Fruit fly (Drosophila melanogaster) whole organism, prepupa: ENCODE measurements around the gene Mo25.
"Not testable (repeated sequence)": the region's sequence is repeated elsewhere in the genome, so short reads cannot be mapped to it uniquely, and the experiment has no call there.

ENCODE experiments used
- Blimp-1 ChIP-seq: fragments of 200-800 bp; sonication (Bioruptor generic); optimal IDR thresholded peaks from 3 replicates; lab custom pipeline; 2017; ENCODE audit warnings: missing biosample characterization, missing genetic modification characterization, mild to moderate bottlenecking, moderate library complexity, missing genetic modification reagents
- CG11294 ChIP-seq: fragments of 200-800 bp; sonication (Bioruptor generic); IDR thresholded peaks from 2 replicates; pipeline ENCODE4 v1.3.6; 2022; ENCODE audit warnings: missing biosample characterization, missing genetic modification characterization
- CG16779 ChIP-seq: fragments of 200-800 bp; sonication (Bioruptor generic); optimal IDR thresholded peaks from 3 replicates; lab custom pipeline; 2017; ENCODE audit warnings: missing biosample characterization, mild to moderate bottlenecking, missing genetic modification characterization
- CG3032 ChIP-seq: fragments of 200-800 bp; optimal IDR thresholded peaks from 2 replicates; lab custom pipeline; 2019; ENCODE audit warnings: missing biosample characterization, mild to moderate bottlenecking, missing genetic modification characterization, moderate library complexity
- CG3919 ChIP-seq: fragments of 200-800 bp; sonication (Bioruptor generic); optimal IDR thresholded peaks from 3 replicates; lab custom pipeline; 2016; ENCODE audit warnings: missing biosample characterization, missing genetic modification characterization
- CG6163 ChIP-seq: fragments of 200-800 bp; sonication (Bioruptor generic); IDR thresholded peaks from 3 replicates; pipeline ENCODE4 v1.3.6; 2022; ENCODE audit warnings: missing biosample characterization, missing genetic modification characterization
- CG6792 ChIP-seq: fragments of 200-800 bp; sonication (Bioruptor generic); optimal IDR thresholded peaks from 3 replicates; lab custom pipeline; 2016; ENCODE audit warnings: missing biosample characterization, missing genetic modification characterization
- CG6854 ChIP-seq: fragments of 200-800 bp; sonication (Bioruptor generic); optimal IDR thresholded peaks from 2 replicates; lab custom pipeline; 2017; ENCODE audit warnings: missing biosample characterization, mild to moderate bottlenecking, missing genetic modification characterization
- CG7368 ChIP-seq: fragments of 200-800 bp; sonication (Bioruptor generic); optimal IDR thresholded peaks from 3 replicates; lab custom pipeline; 2016; ENCODE audit warnings: missing biosample characterization, missing genetic modification characterization
- CG8319 ChIP-seq: fragments of 200-800 bp; sonication (Bioruptor generic); optimal IDR thresholded peaks from 3 replicates; lab custom pipeline; 2016; ENCODE audit warnings: missing biosample characterization, missing genetic modification characterization
- CG9139 ChIP-seq: fragments of 200-800 bp; sonication (Bioruptor generic); optimal IDR thresholded peaks from 3 replicates; lab custom pipeline; 2017; ENCODE audit warnings: missing biosample characterization, mild to moderate bottlenecking, missing genetic modification characterization
- Eip75B ChIP-seq: fragments of 200-800 bp; sonication (Bioruptor generic); optimal IDR thresholded peaks from 3 replicates; lab custom pipeline; 2016; ENCODE audit warnings: missing biosample characterization, missing genetic modification characterization
- Eip78C ChIP-seq: fragments of 200-800 bp; sonication (Bioruptor generic); peaks from one replicate; lab custom pipeline; 2016; ENCODE audit warnings: missing biosample characterization, missing genetic modification characterization
- Eip93F ChIP-seq: fragments of 200-800 bp; sonication (Bioruptor generic); optimal IDR thresholded peaks from 2 replicates; lab custom pipeline; 2016; ENCODE audit warnings: missing biosample characterization, mild to moderate bottlenecking, missing genetic modification characterization
- Ets96B ChIP-seq: fragments of 200-800 bp; optimal IDR thresholded peaks from 2 replicates; lab custom pipeline; 2019; ENCODE audit warnings: missing biosample characterization, mild to moderate bottlenecking, missing genetic modification characterization, moderate library complexity
- Hr39 ChIP-seq: fragments of 200-800 bp; sonication (Bioruptor generic); optimal IDR thresholded peaks from 2 replicates; lab custom pipeline; 2016; ENCODE audit warnings: missing biosample characterization, missing genetic modification characterization
- Hr4 ChIP-seq: fragments of 200-800 bp; sonication (Bioruptor generic); optimal IDR thresholded peaks from 3 replicates; lab custom pipeline; 2016; ENCODE audit warnings: missing biosample characterization, missing genetic modification characterization
- OdsH ChIP-seq: fragments of 200-800 bp; sonication (Bioruptor generic); optimal IDR thresholded peaks from 3 replicates; lab custom pipeline; 2016; ENCODE audit warnings: missing biosample characterization, missing genetic modification characterization
- Smox ChIP-seq: fragments of 200-800 bp; sonication (Bioruptor generic); optimal IDR thresholded peaks from 3 replicates; lab custom pipeline; 2016; ENCODE audit warnings: missing biosample characterization, missing genetic modification characterization
- Sox14 ChIP-seq: fragments of 200-800 bp; sonication (Bioruptor generic); optimal IDR thresholded peaks from 3 replicates; lab custom pipeline; 2016; ENCODE audit warnings: missing biosample characterization, missing genetic modification characterization
- Sox15 ChIP-seq: fragments of 200-800 bp; sonication (Bioruptor generic); optimal IDR thresholded peaks from 3 replicates; lab custom pipeline; 2016; ENCODE audit warnings: missing biosample characterization, missing genetic modification characterization
- dac ChIP-seq: fragments of 200-800 bp; sonication (Bioruptor generic); optimal IDR thresholded peaks from 2 replicates; lab custom pipeline; 2017; ENCODE audit warnings: missing biosample characterization, mild to moderate bottlenecking, missing genetic modification characterization
- dsx ChIP-seq: fragments of 200-800 bp; optimal IDR thresholded peaks from 3 replicates; lab custom pipeline; 2019; ENCODE audit warnings: missing biosample characterization, mild to moderate bottlenecking, missing genetic modification characterization, moderate library complexity; ENCODE audit not compliant: poor library complexity, severe bottlenecking
- eg ChIP-seq: fragments of 200-800 bp; sonication (Bioruptor generic); IDR thresholded peaks from 3 replicates; pipeline ENCODE4 v1.3.6; 2022; ENCODE audit warnings: missing biosample characterization, missing genetic modification characterization
- esn ChIP-seq: fragments of 200-800 bp; sonication (Bioruptor generic); optimal IDR thresholded peaks from 2 replicates; lab custom pipeline; 2016; ENCODE audit warnings: missing biosample characterization, mild to moderate bottlenecking, missing genetic modification characterization, moderate library complexity
- fd85E ChIP-seq: fragments of 200-800 bp; sonication (Bioruptor generic); optimal IDR thresholded peaks from 3 replicates; lab custom pipeline; 2016; ENCODE audit warnings: missing biosample characterization, missing genetic modification characterization
- fkh ChIP-seq: fragments of 200-800 bp; sonication (Bioruptor generic); optimal IDR thresholded peaks from 3 replicates; lab custom pipeline; 2017; ENCODE audit warnings: missing biosample characterization, mild to moderate bottlenecking, missing genetic modification characterization, moderate library complexity
- lz ChIP-seq: fragments of 200-800 bp; sonication (Bioruptor generic); optimal IDR thresholded peaks from 3 replicates; lab custom pipeline; 2016; ENCODE audit warnings: missing biosample characterization, missing genetic modification characterization
- pdm3 ChIP-seq: fragments of 200-800 bp; sonication (Bioruptor generic); optimal IDR thresholded peaks from 3 replicates; lab custom pipeline; 2016; ENCODE audit warnings: missing biosample characterization, missing genetic modification characterization
- ss ChIP-seq, 2 experiments: fragments of 200-800 bp; sonication (Bioruptor generic); optimal IDR thresholded peaks; 2 replicates in 1 of 2; 3 replicates in 1 of 2; lab custom pipeline; 2017 to 2018; ENCODE audit warnings: mild to moderate bottlenecking in 2 of 2, missing biosample characterization in 2 of 2, missing genetic modification characterization in 2 of 2, moderate library complexity in 1 of 2
- svp ChIP-seq: fragments of 200-800 bp; sonication (Bioruptor generic); peaks from one replicate; lab custom pipeline; 2016; ENCODE audit warnings: missing biosample characterization, missing genetic modification characterization
- vri ChIP-seq: fragments of 200-800 bp; sonication (Bioruptor generic); optimal IDR thresholded peaks from 3 replicates; lab custom pipeline; 2016; ENCODE audit warnings: missing biosample characterization, mild to moderate bottlenecking, missing genetic modification characterization

Gene Mo25

DNA sequence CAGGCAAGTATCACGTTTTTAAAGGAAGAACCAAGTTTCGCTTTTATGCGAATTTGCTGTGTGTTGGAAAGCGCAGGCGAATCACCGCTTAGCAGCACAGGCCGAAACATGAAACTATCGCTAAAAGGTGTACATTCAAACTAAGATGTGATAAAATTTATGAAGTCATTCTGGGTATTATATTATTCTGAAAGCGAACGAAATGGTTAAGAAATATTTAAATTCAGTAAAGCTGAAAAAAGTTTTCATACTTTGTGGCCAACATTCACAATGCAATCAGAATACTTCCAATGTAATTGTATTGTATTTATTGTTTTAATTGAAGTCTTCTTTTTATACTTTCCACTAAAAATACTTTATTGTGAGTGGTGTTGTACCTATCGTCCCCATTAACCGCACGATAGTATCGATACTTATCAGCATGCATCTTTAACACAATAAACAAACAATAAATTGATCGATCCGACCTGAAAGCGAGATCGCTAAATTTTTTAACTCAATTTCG, 34.0 kb downstream of the Mo25 start, which contains the start of gene Smn (continued):
- TF ChIP-seq CG9139 (GFP tag; lab: Kevin White, UChicago) (no peak), Eip78C (GFP tag; lab: Kevin White, UChicago) (peak; percentile 87), CG7368 (GFP tag; lab: Kevin White, UChicago) (peak; percentile 51), dac (GFP tag; lab: Kevin White, UChicago) (no peak), CG6163 (GFP tag; lab: Robert Waterston, UW) (no peak), CG6792 (peak; percentile 52), fd85E (GFP tag; lab: Kevin White, UChicago) (no peak), CG11294 (GFP tag; lab: Robert Waterston, UW) (no peak), Sox14 (GFP tag; lab: Kevin White, UChicago) (peak; percentile 54), dsx (GFP tag; lab: Kevin White, UChicago) (no peak), CG8319 (GFP tag; lab: Kevin White, UChicago) (peak; percentile 38), CG3032 (peak; percentile 50), svp (no peak), Blimp-1 (peak; percentile 36)

DNA sequence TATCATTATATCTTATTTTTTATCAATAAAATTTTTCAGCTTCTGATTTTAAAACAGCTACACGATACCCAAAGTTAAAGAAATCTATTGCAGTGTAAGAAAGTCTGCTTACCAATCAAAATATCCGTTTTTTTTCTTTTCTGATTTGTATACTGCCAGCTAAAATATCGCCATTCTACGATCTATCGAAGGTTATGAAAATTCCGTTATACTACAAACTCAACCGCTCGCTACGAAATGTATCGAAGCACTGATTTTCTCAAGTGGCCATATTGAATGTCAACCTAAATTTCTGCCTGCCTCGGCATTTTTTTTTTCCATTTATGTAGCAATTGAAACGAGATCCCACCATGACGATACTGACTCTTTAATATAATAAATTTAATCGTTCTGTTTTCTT, 35.2 kb downstream of the Mo25 start, which contains the start of gene nxf2:
Gene nxf2 (minus strand): TSS at position 258 of the 400 bp plus-strand sequence.
- TF ChIP-seq esn (GFP tag; lab: Kevin White, UChicago) (no peak), Eip78C (GFP tag; lab: Kevin White, UChicago) (no peak), CG11294 (GFP tag; lab: Robert Waterston, UW) (no peak)

DNA sequence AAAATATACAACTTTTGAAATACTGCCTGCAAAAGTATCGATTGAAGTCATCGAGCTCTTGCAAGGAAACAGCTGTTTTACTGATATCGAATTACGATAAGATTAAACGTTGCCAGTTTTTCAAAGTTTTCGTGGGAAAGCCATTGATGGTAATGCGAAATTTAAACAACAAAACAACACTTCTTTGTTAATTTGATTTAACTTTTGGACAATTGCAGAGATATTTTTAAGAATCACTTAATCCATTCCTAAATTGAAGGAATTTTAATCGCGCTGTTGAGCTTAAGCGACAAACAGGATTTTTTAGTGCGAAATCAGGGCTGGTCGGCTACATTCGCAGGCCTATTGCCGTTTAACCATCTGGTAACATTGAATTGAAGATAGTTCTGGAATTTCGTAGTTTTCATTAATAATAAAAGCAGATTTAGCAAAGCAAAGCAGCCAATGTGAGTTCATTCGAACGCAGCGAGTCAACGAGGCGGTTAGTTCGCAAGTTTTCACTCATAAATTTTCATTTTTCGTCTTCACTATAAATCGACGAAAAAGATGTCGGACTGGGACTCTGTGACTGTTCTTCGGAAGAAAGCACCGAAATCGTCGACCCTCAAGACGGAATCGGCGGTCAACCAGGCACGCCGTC, 40.8 kb downstream of the Mo25 start, which contains the start of gene mbf1:
Gene mbf1 (plus strand): TSS at position 130 of the 640 bp plus-strand sequence.
- TF ChIP-seq esn (GFP tag; lab: Kevin White, UChicago): peak; percentile 20
- TF ChIP-seq Eip93F: no peak
- TF ChIP-seq dsx (GFP tag; lab: Kevin White, UChicago): peak; percentile 7
- peak in 1 of 2 experiments; percentile 0 for TF ChIP-seq ss (GFP tag; optimal IDR thresholded peaks at IDR 0.05; lab: Kevin White, UChicago)
- peak; percentile 16 for TF ChIP-seq lz (GFP tag; lab: Kevin White, UChicago)
- TF ChIP-seq Eip78C (GFP tag; lab: Kevin White, UChicago): peak; percentile 76
- TF ChIP-seq Hr39 (GFP tag; lab: Kevin White, UChicago): no peak
- peak; percentile 22 for TF ChIP-seq Sox14 (GFP tag; lab: Kevin White, UChicago)
- peak; percentile 29 for TF ChIP-seq CG3032

DNA sequence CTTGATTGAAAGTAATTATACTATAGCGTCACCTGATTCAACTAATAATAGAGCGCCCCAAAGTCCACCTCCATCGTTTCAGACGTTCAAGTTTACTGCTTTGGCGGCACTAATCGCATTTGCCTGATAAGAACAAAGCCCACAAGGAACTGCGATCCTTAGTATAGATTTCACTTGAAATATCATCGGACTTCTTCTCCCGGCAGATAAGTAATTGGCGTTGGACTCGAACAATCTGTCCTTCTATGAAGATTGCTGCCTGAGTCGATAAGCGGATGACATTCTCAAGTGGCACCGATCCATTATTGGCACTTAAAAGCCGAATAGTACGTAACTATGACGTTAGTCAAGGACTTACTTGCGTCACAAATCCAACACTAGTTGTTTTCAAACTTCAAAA, 42.0 kb downstream of the Mo25 start, which contains the start of gene Mipp1:
Gene Mipp1 (minus strand): TSS at position 101 of the 400 bp plus-strand sequence.
- not testable (repeated sequence) for TF ChIP-seq Ets96B (tag; lab: Kevin White, UChicago); eg; Smox (GFP tag; lab: Kevin White, UChicago)

DNA sequence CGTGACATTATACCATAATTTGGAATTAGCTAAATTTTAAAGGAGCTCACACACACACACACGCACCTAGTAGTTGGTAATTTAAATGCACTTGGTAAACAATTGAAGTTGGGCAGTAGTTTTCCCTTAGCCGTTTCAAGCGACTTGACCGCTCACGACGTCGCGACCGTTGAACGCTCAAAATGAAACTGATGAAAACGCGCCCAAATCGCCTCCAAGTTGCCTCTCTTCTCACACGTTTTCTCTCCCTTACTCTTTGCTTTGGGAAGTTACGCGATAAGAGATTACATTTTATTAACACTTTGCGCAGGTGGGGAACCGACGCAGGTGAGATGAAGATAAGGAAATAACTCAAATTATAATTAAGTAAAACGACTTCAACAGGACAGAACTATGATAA, 43.1 kb downstream of the Mo25 start:
- TF ChIP-seq vri: peak; percentile 37
- peak; percentile 54 for TF ChIP-seq fkh
- no peak for TF ChIP-seq esn (GFP tag; lab: Kevin White, UChicago)

DNA sequence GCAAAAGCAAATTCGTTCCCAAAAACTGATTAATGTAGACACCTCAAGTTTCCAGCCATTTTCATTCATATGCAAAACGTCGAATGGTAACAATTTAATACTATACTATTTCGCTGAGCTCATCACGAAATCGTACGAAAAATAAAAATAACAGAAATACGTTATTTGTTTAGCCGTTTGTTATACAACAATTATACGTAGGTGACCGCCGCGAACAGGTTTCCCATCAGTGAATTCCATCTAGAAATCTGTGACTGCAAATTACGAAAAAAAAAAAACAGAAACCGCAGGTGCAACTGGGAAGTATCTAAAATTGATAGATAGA, 43.6 kb downstream of the Mo25 start:
- no peak for TF ChIP-seq Sox15 (GFP tag; lab: Kevin White, UChicago)
- no peak for TF ChIP-seq CG6854 (GFP tag; lab: Kevin White, UChicago)
- TF ChIP-seq pdm3: no peak
- TF ChIP-seq eg: no peak
- no peak for TF ChIP-seq svp
- TF ChIP-seq CG11294 (GFP tag; lab: Robert Waterston, UW): no peak
- TF ChIP-seq CG3919 (GFP tag; lab: Kevin White, UChicago): no peak
- TF ChIP-seq Eip75B (GFP tag; lab: Kevin White, UChicago): no peak
- TF ChIP-seq CG16779 (tag; lab: Kevin White, UChicago): no peak
- no peak for TF ChIP-seq CG7368 (GFP tag; lab: Kevin White, UChicago)
- TF ChIP-seq CG9139 (GFP tag; lab: Kevin White, UChicago): no peak
- no peak for TF ChIP-seq OdsH (GFP tag; lab: Kevin White, UChicago)
- no peak for TF ChIP-seq Hr4 (GFP tag; lab: Kevin White, UChicago)
- TF ChIP-seq, all 60 proteins: peak for 0
